Worm (Caenorhabditis elegans): ENCODE results near the gene F56D6.20.

F56D6.20 gene

DNA sequence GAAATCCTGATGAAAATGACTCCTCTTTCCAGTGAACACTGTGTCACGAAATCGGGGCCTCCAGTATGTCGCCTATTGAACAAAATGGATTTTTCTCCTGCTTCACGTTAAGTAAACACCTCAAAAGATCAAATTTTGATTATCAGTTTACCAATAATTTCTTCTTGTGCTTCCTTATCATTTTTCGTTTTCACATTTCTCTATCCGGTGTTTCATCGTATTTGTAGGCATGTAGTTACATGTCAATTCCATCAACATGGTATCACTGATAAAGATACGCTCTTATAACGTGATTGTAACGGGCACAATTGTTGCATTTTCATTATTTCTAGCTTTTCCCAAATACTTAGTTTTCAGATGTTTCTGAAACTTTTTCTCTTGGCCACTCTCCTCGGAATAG lies 31.8 kb downstream of the F56D6.20 start, which contains the start of gene clec-72:
Gene clec-72 (plus strand): TSS at position 358 of the 400 bp plus-strand sequence.
- TF ChIP-seq unc-3 (GFP tag; conservative IDR thresholded peaks at IDR 0.05) (no peak), unc-3 (tag; optimal IDR thresholded peaks at IDR 0.05) (no peak), F13H6.1 (tag; optimal IDR thresholded peaks at IDR 0.05) (no peak), ceh-30 (tag; optimal IDR thresholded peaks at IDR 0.05) (no peak), K09A11.1 (tag; optimal IDR thresholded peaks at IDR 0.05; ENCODE audit: insufficient read depth) (no peak), ceh-14 (tag; optimal IDR thresholded peaks at IDR 0.05) (no peak), ama-1 (optimal IDR thresholded peaks at IDR 0.05) (no peak), elt-2 (tag; optimal IDR thresholded peaks at IDR 0.05) (peak; percentile 29)

DNA sequence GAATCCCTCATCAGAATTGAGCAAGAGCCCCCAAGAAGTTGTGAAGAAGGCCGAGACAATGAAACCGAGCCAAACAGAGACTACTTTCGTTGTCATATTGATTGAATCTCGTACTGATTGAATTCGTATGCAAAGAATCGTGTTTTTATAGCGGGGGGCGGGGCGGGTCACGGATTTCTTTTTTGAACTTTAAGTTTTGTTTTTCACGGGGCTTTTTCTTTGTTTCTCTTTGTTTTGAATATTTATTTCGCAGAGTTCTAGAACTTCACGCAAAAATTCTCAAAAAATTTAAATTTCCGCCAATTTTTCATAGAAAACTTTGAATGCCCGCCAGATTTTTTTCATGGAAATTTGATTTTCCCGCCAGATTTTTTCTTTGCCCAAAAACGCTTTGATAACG lies 43.4 kb downstream of the F56D6.20 start, which contains the start of gene clec-73:
Gene clec-73 (minus strand): TSS at position 101 of the 400 bp plus-strand sequence.
- TF ChIP-seq ets-4 (tag; optimal IDR thresholded peaks at IDR 0.05) (no peak), madf-2 (tag; optimal IDR thresholded peaks at IDR 0.05) (no peak)

DNA sequence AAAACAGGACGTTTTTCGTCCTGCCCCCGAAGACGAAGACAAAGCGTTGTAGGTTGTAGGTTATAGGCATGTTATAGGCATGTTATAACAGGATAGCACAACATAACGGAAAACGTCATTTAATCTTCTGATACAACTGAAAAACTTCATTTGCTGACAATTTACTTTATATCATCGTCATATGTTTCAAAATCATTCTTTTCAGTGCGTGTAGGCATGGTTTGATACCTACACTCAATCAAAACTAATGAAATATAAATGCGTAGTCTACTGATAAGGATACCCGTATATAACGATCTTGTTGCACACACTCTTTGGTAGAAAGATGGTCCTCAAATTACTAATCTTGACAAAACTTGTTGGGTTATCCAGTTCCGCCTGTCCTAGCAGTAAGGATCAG lies 44.0 kb downstream of the F56D6.20 start, which contains the start of gene clec-74:
Gene clec-74 (plus strand): TSS at position 301 of the 400 bp plus-strand sequence.
- no peak for TF ChIP-seq pax-1 (tag; optimal IDR thresholded peaks at IDR 0.05)
- no peak for TF ChIP-seq elt-4 (tag; optimal IDR thresholded peaks at IDR 0.05)
- no peak for TF ChIP-seq tbx-2 (tag; optimal IDR thresholded peaks at IDR 0.05)
- no peak for TF ChIP-seq ets-4 (tag; optimal IDR thresholded peaks at IDR 0.05)
- no peak for TF ChIP-seq ztf-16 (tag; optimal IDR thresholded peaks at IDR 0.05)
- no peak for TF ChIP-seq hlh-6 (tag; optimal IDR thresholded peaks at IDR 0.05)
- TF ChIP-seq npax-4 (tag; optimal IDR thresholded peaks at IDR 0.05), result no peak
- TF ChIP-seq odd-2 (tag; optimal IDR thresholded peaks at IDR 0.05), result no peak
- no peak for TF ChIP-seq pag-3 (tag; optimal IDR thresholded peaks at IDR 0.05; ENCODE audit: borderline replicate concordance)
- no peak for TF ChIP-seq elt-2 (tag; optimal IDR thresholded peaks at IDR 0.05)
- no peak for TF ChIP-seq hlh-30 (tag; optimal IDR thresholded peaks at IDR 0.05; ENCODE audit: insufficient read depth)
- no peak for TF ChIP-seq ceh-45 (GFP tag; IDR thresholded peaks at IDR 0.05)
- no peak for TF ChIP-seq unc-55 (GFP tag; optimal IDR thresholded peaks at IDR 0.05)
- no peak for TF ChIP-seq ceh-6 (GFP tag; optimal IDR thresholded peaks at IDR 0.05)
- TF ChIP-seq ceh-30 (tag; optimal IDR thresholded peaks at IDR 0.05), result no peak
- no peak for TF ChIP-seq fax-1 (tag; optimal IDR thresholded peaks at IDR 0.05)

DNA sequence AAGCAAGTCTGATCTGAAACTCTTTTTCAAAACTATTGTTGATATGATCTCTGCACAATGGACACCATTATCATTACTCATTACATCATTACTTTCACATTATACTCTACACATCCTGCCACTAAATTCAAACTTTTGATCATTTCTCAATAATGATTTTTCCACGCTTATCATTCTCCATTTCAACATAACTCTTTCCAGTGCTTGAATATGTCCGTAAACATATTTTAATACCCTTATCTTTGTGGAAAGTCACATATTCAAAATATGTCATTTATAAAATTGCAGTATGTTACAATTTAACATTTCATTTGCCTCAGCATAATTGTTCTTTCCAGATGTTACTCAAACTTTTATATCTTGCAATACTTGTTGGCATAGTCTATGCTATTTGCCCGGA lies 47.7 kb downstream of the F56D6.20 start, which contains the start of gene clec-75:
Gene clec-75 (plus strand): TSS at position 339 of the 400 bp plus-strand sequence.
- TF ChIP-seq npax-4 (tag; optimal IDR thresholded peaks at IDR 0.05) (no peak), ets-4 (tag; optimal IDR thresholded peaks at IDR 0.05) (no peak), unc-55 (GFP tag; optimal IDR thresholded peaks at IDR 0.05) (no peak), ceh-45 (GFP tag; IDR thresholded peaks at IDR 0.05) (no peak), ceh-48 (tag; optimal IDR thresholded peaks at IDR 0.05) (no peak), hlh-8 (tag; optimal IDR thresholded peaks at IDR 0.05) (no peak), pha-4 (tag; optimal IDR thresholded peaks at IDR 0.05) (no peak), pax-1 (tag; optimal IDR thresholded peaks at IDR 0.05) (no peak), tbx-2 (tag; optimal IDR thresholded peaks at IDR 0.05) (no peak), dmd-4 (tag; optimal IDR thresholded peaks at IDR 0.05; ENCODE audit: borderline replicate concordance) (no peak), pag-3 (tag; optimal IDR thresholded peaks at IDR 0.05; ENCODE audit: borderline replicate concordance) (no peak), ceh-6 (GFP tag; optimal IDR thresholded peaks at IDR 0.05) (no peak), ztf-16 (tag; optimal IDR thresholded peaks at IDR 0.05) (no peak), sox-4 (tag; optimal IDR thresholded peaks at IDR 0.05) (no peak), zip-5 (tag; optimal IDR thresholded peaks at IDR 0.05) (no peak), odd-2 (tag; optimal IDR thresholded peaks at IDR 0.05) (no peak), nhr-11 (tag; optimal IDR thresholded peaks at IDR 0.05) (no peak)

DNA sequence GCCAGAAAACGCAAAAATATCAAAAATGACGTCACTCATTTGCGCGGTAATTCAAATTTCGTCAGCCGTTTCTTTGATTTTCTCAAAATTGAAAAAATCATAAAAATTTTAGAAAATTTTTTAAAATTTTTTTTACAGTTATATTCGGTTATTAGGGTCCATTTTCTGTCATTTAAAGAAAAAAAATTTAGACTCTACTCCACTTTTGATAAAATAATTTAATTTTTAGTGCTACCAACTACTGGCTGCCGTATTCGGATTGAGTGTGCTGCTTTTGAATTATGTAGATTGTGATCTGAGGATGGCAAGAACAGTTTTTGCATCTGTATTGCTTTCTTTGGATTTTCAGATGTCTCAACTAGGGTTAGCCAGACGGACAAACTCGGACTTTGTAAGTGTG lies 49.9 kb downstream of the F56D6.20 start, which contains the start of gene Y46C8AM.1:
Gene Y46C8AM.1 (plus strand): TSS at position 301 of the 400 bp plus-strand sequence.
- TF ChIP-seq ceh-31 (tag; optimal IDR thresholded peaks at IDR 0.05), result no peak
- TF ChIP-seq ceh-14 (tag; optimal IDR thresholded peaks at IDR 0.05), result no peak
- TF ChIP-seq hlh-13 (GFP tag; optimal IDR thresholded peaks at IDR 0.05), result no peak
- no peak for TF ChIP-seq K09A11.1 (tag; optimal IDR thresholded peaks at IDR 0.05; ENCODE audit: insufficient read depth)
- no peak for TF ChIP-seq sox-2 (GFP tag; IDR thresholded peaks at IDR 0.05)
- TF ChIP-seq elt-4 (tag; optimal IDR thresholded peaks at IDR 0.05), result no peak
- TF ChIP-seq ceh-24 (tag; optimal IDR thresholded peaks at IDR 0.05), result no peak
- no peak for TF ChIP-seq ets-4 (tag; optimal IDR thresholded peaks at IDR 0.05)
- TF ChIP-seq pha-2 (tag; optimal IDR thresholded peaks at IDR 0.05), result no peak
- no peak for TF ChIP-seq tbx-7 (tag; optimal IDR thresholded peaks at IDR 0.05)
- TF ChIP-seq pax-1 (tag; optimal IDR thresholded peaks at IDR 0.05), result no peak
- no peak for TF ChIP-seq fax-1 (tag; optimal IDR thresholded peaks at IDR 0.05)
- no peak for TF ChIP-seq hlh-15 (tag; optimal IDR thresholded peaks at IDR 0.05)
- no peak for TF ChIP-seq ref-2 (tag; optimal IDR thresholded peaks at IDR 0.05)
- no peak for TF ChIP-seq ceh-34 (tag; optimal IDR thresholded peaks at IDR 0.05)
- TF ChIP-seq ceh-22 (tag; optimal IDR thresholded peaks at IDR 0.05), result no peak
- no peak for TF ChIP-seq ceh-18 (tag; optimal IDR thresholded peaks at IDR 0.05)

All from whole organism, late embryonic.